Fruit fly (Drosophila melanogaster): ENCODE measurements around the gene CG34428.

DNA sequence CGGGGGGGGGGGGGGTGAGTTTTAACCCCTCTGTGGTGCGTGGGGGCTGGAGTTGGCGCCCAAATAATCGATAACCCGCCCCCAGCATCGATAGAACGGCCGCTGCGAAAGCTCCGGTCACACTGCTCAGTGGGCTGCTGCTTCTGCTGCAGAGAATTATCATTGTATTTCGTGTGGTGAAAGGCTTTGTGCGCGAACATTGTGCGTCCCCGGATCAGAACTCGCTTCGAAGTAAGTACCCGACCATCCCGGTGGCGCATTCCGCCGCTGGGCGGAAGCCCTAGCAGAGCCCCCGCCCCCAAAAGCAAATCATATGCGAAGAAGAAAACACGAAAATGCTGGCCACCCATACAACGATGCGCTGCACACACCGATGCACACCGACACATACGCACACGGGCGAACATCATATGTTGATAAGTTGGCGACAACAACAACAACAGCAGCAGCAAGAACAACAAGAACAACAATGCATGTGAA, 17.2 kb upstream of the CG34428 start, which contains the start of gene Syx13:
- TF ChIP-seq CG8478 (optimal IDR thresholded peaks at IDR 0.05) = no peak
- no peak for TF ChIP-seq psq (optimal IDR thresholded peaks at IDR 0.05)
